Fruit fly (Drosophila melanogaster): ENCODE measurements around the gene pasha.
A peak's percentile ranks its signal among the peaks of the same experiment; 100 is the strongest.

Gene pasha

DNA sequence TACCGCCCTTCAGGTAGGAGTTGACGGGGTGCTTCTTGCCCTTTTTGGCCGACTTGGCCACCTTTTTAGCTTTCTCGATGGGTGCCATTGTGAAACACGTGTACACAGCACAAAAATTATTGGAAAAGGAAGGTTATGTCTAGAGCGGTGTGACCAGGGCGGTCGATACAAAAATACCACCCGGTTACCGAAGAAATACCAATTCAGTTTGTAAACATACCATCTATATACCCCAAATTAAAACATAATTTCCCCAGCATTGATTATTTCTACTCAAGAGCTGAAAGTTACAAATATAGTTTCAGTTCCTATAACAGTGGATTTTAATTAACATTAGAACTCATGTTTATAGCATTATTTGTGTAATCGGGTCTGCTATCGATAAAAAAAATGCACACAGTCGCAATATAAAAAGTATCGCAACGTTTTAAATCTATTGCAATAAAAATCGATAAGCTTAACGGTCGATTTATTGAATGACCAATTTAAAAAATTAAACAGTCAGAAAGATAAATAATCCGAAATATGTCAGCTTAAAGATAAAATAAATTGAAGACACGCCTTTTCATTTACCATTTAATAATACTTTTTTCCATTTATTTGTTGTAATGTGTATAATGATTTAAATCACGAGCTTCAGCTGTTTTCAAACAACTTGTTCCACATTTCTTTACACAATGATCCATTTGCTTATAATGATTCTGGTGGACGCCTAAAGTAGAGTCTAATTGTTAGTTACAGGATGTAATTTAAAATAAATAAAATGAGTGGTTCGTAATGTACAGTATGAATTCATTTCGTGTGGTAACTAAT is 21.5 kb upstream of the pasha start, which contains the start of gene RpL6 (continued):
- TF ChIP-seq CG11902 (GFP tag; optimal IDR thresholded peaks at IDR 0.05) (no peak), Lpt (GFP tag; optimal IDR thresholded peaks at IDR 0.05) (no peak), CG6792 (GFP tag; optimal IDR thresholded peaks at IDR 0.05) (no peak), CG10669 (GFP tag; optimal IDR thresholded peaks at IDR 0.05) (no peak), CG32006 (GFP tag; optimal IDR thresholded peaks at IDR 0.05) (no peak), fd85E (GFP tag; optimal IDR thresholded peaks at IDR 0.05) (no peak), CG7368 (GFP tag; optimal IDR thresholded peaks at IDR 0.05) (no peak), CG6276 (GFP tag; optimal IDR thresholded peaks at IDR 0.05) (no peak), dsx (GFP tag; optimal IDR thresholded peaks at IDR 0.05; ENCODE audit: poor library complexity, severe bottlenecking) (no peak), CG3919 (GFP tag; optimal IDR thresholded peaks at IDR 0.05) (no peak), net (GFP tag; optimal IDR thresholded peaks at IDR 0.05) (no peak), esn (GFP tag; optimal IDR thresholded peaks at IDR 0.05) (peak; percentile 23), Eip93F (GFP tag; optimal IDR thresholded peaks at IDR 0.05) (no peak), Sox15 (GFP tag; optimal IDR thresholded peaks at IDR 0.05) (no peak), Ets21C (GFP tag; optimal IDR thresholded peaks at IDR 0.05) (no peak), CG3032 (tag; optimal IDR thresholded peaks at IDR 0.05) (no peak), Sox102F (GFP tag; optimal IDR thresholded peaks at IDR 0.05) (no peak)

dm6 chr3R:31597736-31598431 is 19.9 kb upstream of the pasha start:
- no peak for TF ChIP-seq svp (GFP tag)

- no peak for TF ChIP-seq Eip93F (GFP tag; optimal IDR thresholded peaks at IDR 0.05)
- TF ChIP-seq CG6792 (GFP tag; optimal IDR thresholded peaks at IDR 0.05) = no peak
- TF ChIP-seq Eip75B (GFP tag; optimal IDR thresholded peaks at IDR 0.05) = no peak
- no peak for TF ChIP-seq Hr4 (GFP tag; optimal IDR thresholded peaks at IDR 0.05)
- TF ChIP-seq CG11902 (GFP tag; optimal IDR thresholded peaks at IDR 0.05) = no peak
- TF ChIP-seq CG8319 (GFP tag; optimal IDR thresholded peaks at IDR 0.05) = no peak
- peak; percentile 94 for TF ChIP-seq vri (GFP tag; optimal IDR thresholded peaks at IDR 0.05)
- peak; percentile 81 for TF ChIP-seq svp (GFP tag)
- no peak for TF ChIP-seq CG31627 (GFP tag; optimal IDR thresholded peaks at IDR 0.05)
- TF ChIP-seq fd85E (GFP tag; optimal IDR thresholded peaks at IDR 0.05) = no peak
- TF ChIP-seq CG11762 (GFP tag; optimal IDR thresholded peaks at IDR 0.05; ENCODE audit: insufficient read depth) = no peak
- TF ChIP-seq fkh (GFP tag; optimal IDR thresholded peaks at IDR 0.05) = peak; percentile 16
- no peak for TF ChIP-seq Sox14 (GFP tag; optimal IDR thresholded peaks at IDR 0.05)
- TF ChIP-seq CG6854 (GFP tag; optimal IDR thresholded peaks at IDR 0.05) = no peak
- TF ChIP-seq CG11294 (GFP tag; IDR thresholded peaks at IDR 0.05) = no peak
- no peak for TF ChIP-seq Smox (GFP tag; optimal IDR thresholded peaks at IDR 0.05)
Measured at dm6 chr3R:31599538-31600313, 18.1 kb upstream of the pasha start.

dm6 chr3R:31603246-31603645 is 14.5 kb upstream of the pasha start:
- TF ChIP-seq pdm3 (GFP tag; optimal IDR thresholded peaks at IDR 0.05) = no peak
- TF ChIP-seq CG11762 (GFP tag; optimal IDR thresholded peaks at IDR 0.05; ENCODE audit: insufficient read depth) = no peak
- no peak for TF ChIP-seq Sox102F (GFP tag; optimal IDR thresholded peaks at IDR 0.05)
- TF ChIP-seq CG7368 (GFP tag; optimal IDR thresholded peaks at IDR 0.05) = no peak
- no peak for TF ChIP-seq Hr4 (GFP tag; optimal IDR thresholded peaks at IDR 0.05)
- TF ChIP-seq Hr39 (GFP tag; optimal IDR thresholded peaks at IDR 0.05) = no peak

Data from whole organism, prepupa.